Fruit fly (Drosophila melanogaster): ENCODE measurements around the gene ATPsynE.
A peak's percentile ranks its signal among the peaks of the same experiment; 100 is the strongest.

Gene ATPsynE

DNA sequence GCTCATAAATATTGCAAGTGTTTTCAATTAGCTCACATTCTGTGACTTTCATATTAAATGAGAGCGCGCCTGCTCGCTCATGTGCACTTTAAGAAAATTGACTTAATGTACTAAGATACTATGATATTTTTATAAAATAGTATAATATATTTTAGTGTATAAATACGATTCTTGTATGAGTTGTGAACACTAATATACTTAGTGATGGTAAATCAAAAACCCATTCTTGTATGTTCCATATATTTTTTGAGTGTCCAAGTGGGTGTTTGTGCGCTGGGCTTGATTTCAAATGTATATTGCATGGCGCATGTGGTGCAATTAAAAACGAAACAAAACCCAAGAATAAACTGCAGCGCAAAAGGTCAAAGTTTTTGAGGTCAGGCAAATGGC lies 47.1 kb downstream of the ATPsynE start (continued):
- no peak for TF ChIP-seq CG13775 (GFP tag; optimal IDR thresholded peaks at IDR 0.05)
- no peak for TF ChIP-seq kay (GFP tag; optimal IDR thresholded peaks at IDR 0.05)
- TF ChIP-seq wdn (GFP tag; IDR thresholded peaks at IDR 0.05) = no peak
- TF ChIP-seq NC2α (GFP tag; optimal IDR thresholded peaks at IDR 0.05) = no peak
- no peak for TF ChIP-seq tll (GFP tag; optimal IDR thresholded peaks at IDR 0.05)
- no peak for TF ChIP-seq Lpt (GFP tag; optimal IDR thresholded peaks at IDR 0.05)
- no peak for TF ChIP-seq CG6175 (GFP tag; IDR thresholded peaks at IDR 0.05)
- TF ChIP-seq HmgZ (tag; optimal IDR thresholded peaks at IDR 0.05) = no peak
- no peak for TF ChIP-seq MESR4 (GFP tag; optimal IDR thresholded peaks at IDR 0.05)
- TF ChIP-seq CG8290 (GFP tag; optimal IDR thresholded peaks at IDR 0.05) = no peak
- no peak for TF ChIP-seq CG8290 (tag; optimal IDR thresholded peaks at IDR 0.05)
- peak; percentile 1 for TF ChIP-seq nmo (GFP tag; optimal IDR thresholded peaks at IDR 0.05)
- no peak for TF ChIP-seq amos (GFP tag; IDR thresholded peaks at IDR 0.05; ENCODE audit: partially characterized antibody)
- TF ChIP-seq slbo (GFP tag; IDR thresholded peaks at IDR 0.05) = no peak
- TF ChIP-seq CG11723 (GFP tag; optimal IDR thresholded peaks at IDR 0.05) = no peak
- TF ChIP-seq CG1529 (GFP tag; optimal IDR thresholded peaks at IDR 0.05) = no peak
- peak; percentile 7 for TF ChIP-seq Ssrp (tag; optimal IDR thresholded peaks at IDR 0.05)
- no peak for TF ChIP-seq slp2 (GFP tag; optimal IDR thresholded peaks at IDR 0.05)
- TF ChIP-seq hkb (optimal IDR thresholded peaks at IDR 0.05) = no peak
- no peak for TF ChIP-seq hkb (GFP tag; IDR thresholded peaks at IDR 0.05)
- TF ChIP-seq stc (GFP tag; IDR thresholded peaks at IDR 0.05) = peak; percentile 33; the same call in 1 of the 2 replicates
- TF ChIP-seq Awh (GFP tag; IDR thresholded peaks at IDR 0.05) = 0 out of 2 replicates have a peak, but pooled peaks have one; percentile 11
- TF ChIP-seq abd-A (tag; optimal IDR thresholded peaks at IDR 0.05) = no peak
- TF ChIP-seq CG14710 (tag; optimal IDR thresholded peaks at IDR 0.05) = no peak
- no peak for TF ChIP-seq CG11560 (tag; IDR thresholded peaks at IDR 0.05)
- TF ChIP-seq lab (GFP tag; optimal IDR thresholded peaks at IDR 0.05) = no peak
- TF ChIP-seq CG3407 (GFP tag; optimal IDR thresholded peaks at IDR 0.05) = peak; percentile 5
- no peak for TF ChIP-seq CG1024 (GFP tag; IDR thresholded peaks at IDR 0.05)
- TF ChIP-seq tna (GFP tag; IDR thresholded peaks at IDR 0.05; ENCODE audit: partially characterized antibody) = no peak
- TF ChIP-seq Drgx (GFP tag; IDR thresholded peaks at IDR 0.05) = peak; percentile 85
- TF ChIP-seq pita (GFP tag; optimal IDR thresholded peaks at IDR 0.05) = no peak
- peak; percentile 23; the same call in 1 of the 2 replicates for TF ChIP-seq Xrp1 (GFP tag; IDR thresholded peaks at IDR 0.05)
- no peak for TF ChIP-seq kni (GFP tag; optimal IDR thresholded peaks at IDR 0.05)
- no peak for TF ChIP-seq en (GFP tag; optimal IDR thresholded peaks at IDR 0.05)
- TF ChIP-seq ATbp (GFP tag; optimal IDR thresholded peaks at IDR 0.05) = peak; percentile 2
- no peak for TF ChIP-seq kah (GFP tag; optimal IDR thresholded peaks at IDR 0.05)
- TF ChIP-seq bsh (GFP tag; optimal IDR thresholded peaks at IDR 0.05) = peak in 1 of 2 experiments; percentile 46
- no peak for TF ChIP-seq Hey (tag; optimal IDR thresholded peaks at IDR 0.05)
- TF ChIP-seq cad (GFP tag; optimal IDR thresholded peaks at IDR 0.05) = no peak
- TF ChIP-seq chinmo (GFP tag; IDR thresholded peaks at IDR 0.05; ENCODE audit: partially characterized antibody) = no peak
- no peak for TF ChIP-seq h (optimal IDR thresholded peaks at IDR 0.05)
- TF ChIP-seq da (GFP tag; optimal IDR thresholded peaks at IDR 0.05) = no peak
- no peak for TF ChIP-seq CG8089 (GFP tag; optimal IDR thresholded peaks at IDR 0.05)
- TF ChIP-seq Scr (GFP tag; IDR thresholded peaks at IDR 0.05; ENCODE audit: partially characterized antibody) = no peak
- TF ChIP-seq CG33213 (GFP tag; optimal IDR thresholded peaks at IDR 0.05) = no peak
- no peak for TF ChIP-seq tx (GFP tag; optimal IDR thresholded peaks at IDR 0.05)
- no peak for TF ChIP-seq Sin3A (optimal IDR thresholded peaks at IDR 0.05)
- no peak for TF ChIP-seq hbn (GFP tag; IDR thresholded peaks at IDR 0.05; ENCODE audit: partially characterized antibody)
- TF ChIP-seq crc (GFP tag; optimal IDR thresholded peaks at IDR 0.05) = no peak
- no peak for TF ChIP-seq tin (GFP tag; optimal IDR thresholded peaks at IDR 0.05)
- TF ChIP-seq CG17359 (tag; optimal IDR thresholded peaks at IDR 0.05) = peak; percentile 15
- TF ChIP-seq CG3281 (GFP tag; optimal IDR thresholded peaks at IDR 0.05) = no peak
- no peak for TF ChIP-seq nom (GFP tag; optimal IDR thresholded peaks at IDR 0.05)
